Worm (Caenorhabditis elegans) whole organism, L1 larva: Measurements from ENCODE around the gene snap-29.

Source experiments
- C04F5.9 ChIP-seq: sonication (generic microtip); optimal IDR thresholded peaks from 2 replicates; lab custom pipeline; 2016; ENCODE audit warnings: missing genetic modification characterization, missing compliant biosample characterization
- C16A3.4 ChIP-seq: fragments of 150-350 bp; optimal IDR thresholded peaks from 2 replicates; lab custom pipeline; 2014; ENCODE audit warnings: missing biosample characterization, missing genetic modification characterization
- F16B12.6 ChIP-seq: fragments of 150-350 bp; optimal IDR thresholded peaks from 2 replicates; lab custom pipeline; 2014; ENCODE audit warnings: missing biosample characterization, missing genetic modification characterization
- alr-1 ChIP-seq: fragments of 200-800 bp; sonication (Bioruptor generic); optimal IDR thresholded peaks from 2 replicates; lab custom pipeline; 2018; ENCODE audit warnings: borderline replicate concordance, mild to moderate bottlenecking, missing genetic modification characterization, missing compliant biosample characterization
- blmp-1 ChIP-seq: fragments of 150-350 bp; optimal IDR thresholded peaks from 2 replicates; lab custom pipeline; 2014; ENCODE audit warnings: missing biosample characterization, missing genetic modification characterization
- ceh-82 ChIP-seq, 3 experiments: fragments of 150-350 bp in 1 of 3; sonication (generic microtip) in 2 of 3; optimal IDR thresholded peaks; 2 replicates each; lab custom pipeline; 2014 to 2017; ENCODE audit warnings: missing biosample characterization in 3 of 3, missing genetic modification characterization in 3 of 3
- ceh-90 ChIP-seq: sonication (generic microtip); optimal IDR thresholded peaks from 2 replicates; lab custom pipeline; 2016; ENCODE audit warnings: missing genetic modification characterization, missing compliant biosample characterization
- dpl-1 ChIP-seq, 3 experiments: fragments of 150-350 bp in 2 of 3; sonication (generic microtip) in 1 of 3; optimal IDR thresholded peaks; 2 replicates each; lab custom pipeline; 2014 to 2017; ENCODE audit warnings: missing biosample characterization in 3 of 3, missing genetic modification characterization in 3 of 3, missing genetic modification reagents in 3 of 3
- dsc-1 ChIP-seq: sonication (generic microtip); optimal IDR thresholded peaks from 2 replicates; lab custom pipeline; 2016; ENCODE audit warnings: mild to moderate bottlenecking, missing genetic modification characterization, missing compliant biosample characterization
- efl-3 ChIP-seq: fragments of 200-800 bp; sonication (Bioruptor generic); optimal IDR thresholded peaks from 2 replicates; lab custom pipeline; 2018; ENCODE audit warnings: mild to moderate bottlenecking, missing genetic modification characterization, missing compliant biosample characterization
- egl-13 ChIP-seq: sonication (generic microtip); optimal IDR thresholded peaks from 2 replicates; lab custom pipeline; 2016; ENCODE audit warnings: missing genotype, missing genetic modification reagents, missing genetic modification characterization, missing compliant biosample characterization
- elt-2 ChIP-seq: sonication (generic microtip); optimal IDR thresholded peaks from 2 replicates; lab custom pipeline; 2016; ENCODE audit warnings: missing genetic modification characterization, mild to moderate bottlenecking, inconsistent platforms, missing compliant biosample characterization, missing genetic modification reagents
- elt-3 ChIP-seq, 6 experiments: fragments of 150-350 bp in 1 of 6; sonication (generic microtip); optimal IDR thresholded peaks; 2 replicates each; lab custom pipeline; 2017 to 2018; ENCODE audit warnings: missing biosample characterization in 6 of 6, missing genetic modification characterization in 6 of 6, inconsistent platforms in 1 of 6
- fkh-4 ChIP-seq: sonication (generic microtip); optimal IDR thresholded peaks from 2 replicates; lab custom pipeline; 2016; ENCODE audit warnings: missing compliant biosample characterization, missing genetic modification characterization, borderline replicate concordance
- fkh-8 ChIP-seq: sonication (generic microtip); optimal IDR thresholded peaks from 2 replicates; lab custom pipeline; 2016; ENCODE audit warnings: mild to moderate bottlenecking, missing genetic modification characterization, missing compliant biosample characterization
- grh-1 ChIP-seq: fragments of 200-800 bp; sonication (Bioruptor generic); IDR thresholded peaks from 2 replicates; pipeline ENCODE4 v1.3.6; 2022; ENCODE audit warnings: missing genetic modification reagents, missing genetic modification characterization, missing compliant biosample characterization
- hlh-4 ChIP-seq: sonication (generic microtip); optimal IDR thresholded peaks from 2 replicates; lab custom pipeline; 2016; ENCODE audit warnings: mild to moderate bottlenecking, missing genetic modification characterization, missing compliant biosample characterization
- hpl-2 ChIP-seq: fragments of 150-350 bp; optimal IDR thresholded peaks from 2 replicates; lab custom pipeline; 2014; ENCODE audit warnings: missing biosample characterization, missing genetic modification reagents, missing genetic modification characterization
- isw-1 ChIP-seq: fragments of 200-800 bp; sonication (Bioruptor generic); IDR thresholded peaks from 2 replicates; pipeline ENCODE4 v1.3.6; 2022; ENCODE audit warnings: missing genetic modification characterization, missing compliant biosample characterization
- lin-13 ChIP-seq: fragments of 150-350 bp; optimal IDR thresholded peaks from 2 replicates; lab custom pipeline; 2014; ENCODE audit warnings: missing biosample characterization, missing genetic modification reagents, missing genetic modification characterization
- lin-14 ChIP-seq: fragments of 200-800 bp; sonication (Bioruptor generic); optimal IDR thresholded peaks from 2 replicates; lab custom pipeline; 2018; ENCODE audit warnings: mild to moderate bottlenecking, missing genetic modification characterization, moderate library complexity, missing compliant biosample characterization
- lin-15B ChIP-seq: fragments of 150-350 bp; sonication (generic microtip); optimal IDR thresholded peaks from 3 replicates; lab custom pipeline; 2014; ENCODE audit warnings: missing biosample characterization, missing genetic modification characterization
- lin-35 ChIP-seq, 2 experiments: fragments of 150-350 bp; optimal IDR thresholded peaks; 2 replicates each; lab custom pipeline; 2014; ENCODE audit warnings: missing biosample characterization in 2 of 2, missing genetic modification characterization in 2 of 2, missing genetic modification reagents in 2 of 2
- lir-3 ChIP-seq: sonication (generic microtip); optimal IDR thresholded peaks from 2 replicates; lab custom pipeline; 2016; ENCODE audit warnings: mild to moderate bottlenecking, missing genetic modification characterization, moderate library complexity, missing compliant biosample characterization; ENCODE audit not compliant: poor library complexity
- lsy-2 ChIP-seq, 2 experiments: fragments of 150-350 bp; optimal IDR thresholded peaks; 2 replicates each; lab custom pipeline; 2014; ENCODE audit warnings: missing biosample characterization in 2 of 2, missing genetic modification characterization in 2 of 2
- mdl-1 ChIP-seq, 2 experiments: fragments of 150-350 bp; optimal IDR thresholded peaks; 2 replicates each; lab custom pipeline; 2014 to 2017; ENCODE audit warnings: missing biosample characterization in 2 of 2, missing genetic modification characterization in 2 of 2, inconsistent platforms in 1 of 2
- mep-1 ChIP-seq: fragments of 150-350 bp; optimal IDR thresholded peaks from 2 replicates; lab custom pipeline; 2014; ENCODE audit warnings: missing biosample characterization, missing genetic modification characterization
- nhr-11 ChIP-seq: fragments of 150-350 bp; optimal IDR thresholded peaks from 2 replicates; lab custom pipeline; 2014; ENCODE audit warnings: missing biosample characterization, missing genetic modification characterization
- nhr-19 ChIP-seq: fragments of 200-800 bp; sonication (Bioruptor generic); conservative IDR thresholded peaks from 2 replicates; pipeline ENCODE4 v1.3.6; 2022; ENCODE audit warnings: missing genetic modification characterization, missing compliant biosample characterization
- nhr-20 ChIP-seq: sonication (generic microtip); optimal IDR thresholded peaks from 2 replicates; lab custom pipeline; 2016; ENCODE audit warnings: mild to moderate bottlenecking, missing genetic modification characterization, missing compliant biosample characterization
- nhr-237 ChIP-seq: fragments of 150-350 bp; optimal IDR thresholded peaks from 2 replicates; lab custom pipeline; 2014; ENCODE audit warnings: missing biosample characterization, missing genetic modification characterization
- nhr-47 ChIP-seq: sonication (generic microtip); optimal IDR thresholded peaks from 2 replicates; lab custom pipeline; 2016; ENCODE audit warnings: mild to moderate bottlenecking, missing genetic modification characterization, moderate library complexity, missing compliant biosample characterization
- nhr-71 ChIP-seq: sonication (generic microtip); optimal IDR thresholded peaks from 2 replicates; lab custom pipeline; 2016; ENCODE audit warnings: mild to moderate bottlenecking, missing genetic modification characterization, moderate library complexity, missing compliant biosample characterization
- nhr-84 ChIP-seq: sonication (generic microtip); optimal IDR thresholded peaks from 2 replicates; lab custom pipeline; 2017; ENCODE audit warnings: missing biosample characterization, missing genetic modification characterization
- nhr-85 ChIP-seq: sonication (generic microtip); peaks from one replicate; lab custom pipeline; 2016; ENCODE audit warnings: missing genetic modification characterization, inconsistent platforms, missing compliant biosample characterization
- nhr-90 ChIP-seq: sonication (generic microtip); optimal IDR thresholded peaks from 2 replicates; lab custom pipeline; 2016; ENCODE audit warnings: mild to moderate bottlenecking, missing genetic modification characterization, missing compliant biosample characterization; ENCODE audit not compliant: poor library complexity
- pag-3 ChIP-seq: sonication (generic microtip); optimal IDR thresholded peaks from 2 replicates; lab custom pipeline; 2017; ENCODE audit warnings: missing genetic modification characterization, mild to moderate bottlenecking, missing compliant biosample characterization, antibody characterized with exemption, borderline replicate concordance; ENCODE audit not compliant: insufficient read depth
- pax-3 ChIP-seq: fragments of 200-800 bp; sonication (Bioruptor generic); optimal IDR thresholded peaks from 2 replicates; lab custom pipeline; 2018; ENCODE audit warnings: mild to moderate bottlenecking, missing genetic modification characterization, moderate library complexity, missing compliant biosample characterization
- skn-1 ChIP-seq: fragments of 150-350 bp; optimal IDR thresholded peaks from 2 replicates; lab custom pipeline; 2014; ENCODE audit warnings: missing biosample characterization, missing genetic modification characterization
- snpc-4 ChIP-seq: fragments of 150-350 bp; optimal IDR thresholded peaks from 2 replicates; lab custom pipeline; 2014; ENCODE audit warnings: missing biosample characterization, missing genetic modification characterization
- sox-4 ChIP-seq: sonication (generic microtip); optimal IDR thresholded peaks from 2 replicates; lab custom pipeline; 2016; ENCODE audit warnings: missing genetic modification characterization, missing compliant biosample characterization
- sptf-1 ChIP-seq: fragments of 150-350 bp; optimal IDR thresholded peaks from 2 replicates; lab custom pipeline; 2014; ENCODE audit warnings: missing biosample characterization, missing genetic modification characterization
- sup-37 ChIP-seq: fragments of 200-800 bp; sonication (Bioruptor generic); optimal IDR thresholded peaks from 2 replicates; lab custom pipeline; 2018; ENCODE audit warnings: mild to moderate bottlenecking, missing genetic modification characterization, missing compliant biosample characterization
- swsn-7 ChIP-seq: sonication (generic microtip); optimal IDR thresholded peaks from 2 replicates; lab custom pipeline; 2016; ENCODE audit warnings: missing genetic modification characterization, missing compliant biosample characterization
- unc-130 ChIP-seq: fragments of 150-350 bp; optimal IDR thresholded peaks from 2 replicates; lab custom pipeline; 2017; ENCODE audit warnings: missing biosample characterization, missing genetic modification characterization, inconsistent platforms
- unc-30 ChIP-seq: sonication (generic microtip); optimal IDR thresholded peaks from 2 replicates; lab custom pipeline; 2017; ENCODE audit warnings: missing biosample characterization, missing genetic modification characterization
- unc-62 ChIP-seq: fragments of 150-350 bp; optimal IDR thresholded peaks from 2 replicates; lab custom pipeline; 2014; ENCODE audit warnings: missing biosample characterization, missing genetic modification reagents, missing genetic modification characterization
- unc-86 ChIP-seq: sonication (generic microtip); optimal IDR thresholded peaks from 2 replicates; lab custom pipeline; 2016; ENCODE audit warnings: missing genetic modification characterization, missing compliant biosample characterization
- vab-15 ChIP-seq: sonication (generic microtip); optimal IDR thresholded peaks from 2 replicates; lab custom pipeline; 2017; ENCODE audit warnings: missing genotype, mild to moderate bottlenecking, missing genetic modification characterization, missing compliant biosample characterization
- xbp-1 ChIP-seq: sonication (generic microtip); optimal IDR thresholded peaks from 2 replicates; lab custom pipeline; 2016; ENCODE audit warnings: missing genetic modification characterization, missing compliant biosample characterization
- zag-1 ChIP-seq: fragments of 150-350 bp; optimal IDR thresholded peaks from 2 replicates; lab custom pipeline; 2014; ENCODE audit warnings: missing biosample characterization, missing genetic modification characterization
- ztf-11 ChIP-seq, 2 experiments: sonication (generic microtip); optimal IDR thresholded peaks; 2 replicates each; lab custom pipeline; 2016 to 2017; ENCODE audit warnings: missing genetic modification characterization in 2 of 2, missing biosample characterization in 1 of 2, missing compliant biosample characterization in 1 of 2
- ztf-4 ChIP-seq: fragments of 150-350 bp; optimal IDR thresholded peaks from 2 replicates; lab custom pipeline; 2014; ENCODE audit warnings: missing biosample characterization, missing genetic modification characterization

The snap-29 gene

DNA sequence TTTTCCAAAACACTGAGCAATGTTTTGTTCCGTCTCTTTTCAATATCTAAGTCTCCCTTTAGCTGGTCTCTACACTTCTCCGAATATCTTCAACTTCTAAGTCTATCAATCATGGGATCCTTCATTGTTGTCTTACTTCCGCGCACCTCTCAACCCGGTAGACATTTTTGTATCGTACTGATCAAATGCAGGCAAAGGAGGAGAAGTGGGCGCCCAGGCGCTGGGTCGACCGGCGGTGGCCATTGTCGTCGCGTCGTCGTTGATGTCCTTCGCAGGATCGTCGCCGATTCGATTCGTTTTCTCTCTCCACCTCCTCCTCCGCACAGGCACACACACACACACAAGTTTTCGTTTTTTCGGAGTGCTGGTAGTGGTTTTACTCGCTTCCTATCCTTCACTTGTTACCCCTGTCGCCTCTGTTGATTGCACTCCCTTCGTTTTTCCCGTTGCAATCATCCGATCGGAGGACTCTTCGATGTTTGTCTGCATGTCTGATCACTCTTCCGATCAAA is 25.4 kb downstream of the snap-29 start:
- TF ChIP-seq C04F5.9 (no peak), dpl-1 (GFP tag; optimal IDR thresholded peaks at IDR 0.05; lab: Kevin White, UChicago) (no peak), unc-62 (no peak), lsy-2 (tag; optimal IDR thresholded peaks at IDR 0.05; lab: Kevin White, UChicago) (no peak), sox-4 (tag; lab: Kevin White, UChicago) (no peak), swsn-7 (tag; lab: Kevin White, UChicago) (no peak), ceh-82 (tag; optimal IDR thresholded peaks at IDR 0.05; lab: Kevin White, UChicago) (peak in 1 of 3 experiments; percentile 5), unc-30 (no peak), nhr-237 (tag; lab: Kevin White, UChicago) (no peak), egl-13 (tag; lab: Kevin White, UChicago) (no peak), nhr-11 (tag; lab: Kevin White, UChicago) (no peak), skn-1 (tag; lab: Kevin White, UChicago) (peak; percentile 18), ztf-4 (tag; lab: Kevin White, UChicago) (no peak), alr-1 (no peak), lin-35 (GFP tag; optimal IDR thresholded peaks at IDR 0.05; lab: Kevin White, UChicago) (no peak), dsc-1 (no peak), efl-3 (GFP tag; lab: Kevin White, UChicago) (no peak), elt-2 (tag; lab: Kevin White, UChicago) (no peak), nhr-20 (tag; lab: Kevin White, UChicago) (no peak), fkh-8 (no peak), nhr-90 (tag; lab: Kevin White, UChicago) (no peak), pag-3 (no peak), lin-15B (no peak), mdl-1 (tag; optimal IDR thresholded peaks at IDR 0.05; lab: Kevin White, UChicago) (peak in 1 of 2 experiments; percentile 14), snpc-4 (tag; lab: Kevin White, UChicago) (no peak), nhr-47 (tag; lab: Kevin White, UChicago) (no peak), nhr-71 (no peak), lin-13 (GFP tag; lab: Kevin White, UChicago) (peak; percentile 23), nhr-84 (no peak), C16A3.4 (tag; lab: Kevin White, UChicago) (peak; percentile 0), elt-3 (tag; optimal IDR thresholded peaks at IDR 0.05; lab: Kevin White, UChicago) (peak in 3 of 6 experiments; percentile 16 to 81 (median 68)), ceh-90 (tag; lab: Kevin White, UChicago) (no peak), ztf-11 (tag; optimal IDR thresholded peaks at IDR 0.05; lab: Kevin White, UChicago) (no peak), fkh-4 (no peak), pax-3 (tag; lab: Kevin White, UChicago) (no peak), hpl-2 (GFP tag; lab: Kevin White, UChicago) (no peak), grh-1 (GFP tag; lab: Robert Waterston, UW) (peak; percentile 40; the same call in 1 of the 2 replicates), F16B12.6 (tag; lab: Kevin White, UChicago) (no peak), xbp-1 (tag; lab: Kevin White, UChicago) (no peak), blmp-1 (tag; lab: Kevin White, UChicago) (peak; percentile 74), unc-86 (tag; lab: Kevin White, UChicago) (no peak), unc-130 (tag; lab: Kevin White, UChicago) (peak; percentile 49), zag-1 (no peak), sptf-1 (no peak), mep-1 (tag; lab: Kevin White, UChicago) (no peak), sup-37 (GFP tag; lab: Kevin White, UChicago) (no peak), vab-15 (tag; lab: Kevin White, UChicago) (no peak), isw-1 (GFP tag; lab: Robert Waterston, UW) (no peak), nhr-19 (GFP tag; lab: Robert Waterston, UW) (no peak), lin-14 (GFP tag; lab: Kevin White, UChicago) (no peak), hlh-4 (no peak), lir-3 (no peak), nhr-85 (no peak)
